Worm (Caenorhabditis elegans) whole organism, young adult: Measurements from ENCODE around the gene wht-5.

Experiments used
- B0261.1 ChIP-seq: sonication (generic microtip); optimal IDR thresholded peaks from 2 replicates; lab custom pipeline; 2016; ENCODE audit warnings: mild to moderate bottlenecking, missing genetic modification characterization, moderate library complexity, missing compliant biosample characterization
- F22D6.2 ChIP-seq: sonication (generic microtip); optimal IDR thresholded peaks from 2 replicates; lab custom pipeline; 2016; ENCODE audit warnings: mild to moderate bottlenecking, missing genetic modification characterization, missing compliant biosample characterization
- F57C9.4 ChIP-seq: sonication (generic microtip); optimal IDR thresholded peaks from 2 replicates; lab custom pipeline; 2017; ENCODE audit warnings: mild to moderate bottlenecking, missing genetic modification characterization, missing compliant biosample characterization
- K11D2.4 ChIP-seq: fragments of 200-800 bp; sonication (Bioruptor generic); IDR thresholded peaks from 2 replicates; pipeline ENCODE4 v1.3.6; 2022; ENCODE audit warnings: missing genetic modification reagents, missing genetic modification characterization, missing compliant biosample characterization
- ccch-3 ChIP-seq: fragments of 200-800 bp; sonication (Bioruptor generic); optimal IDR thresholded peaks from 2 replicates; lab custom pipeline; 2018; ENCODE audit warnings: mild to moderate bottlenecking, missing genetic modification characterization, missing compliant biosample characterization
- hlh-26 ChIP-seq: fragments of 200-800 bp; sonication (Bioruptor generic); conservative IDR thresholded peaks from 2 replicates; pipeline ENCODE4 v1.3.6; 2022; ENCODE audit warnings: missing genetic modification reagents, missing genetic modification characterization, missing compliant biosample characterization
- hmg-20 ChIP-seq: fragments of 200-800 bp; sonication (Bioruptor generic); IDR thresholded peaks from 2 replicates; pipeline ENCODE4 v1.3.6; 2022; ENCODE audit warnings: missing genetic modification reagents, missing genetic modification characterization, missing compliant biosample characterization
- lin-35 ChIP-seq, 3 experiments: fragments of 150-350 bp in 2 of 3; sonication (generic microtip) in 1 of 3; optimal IDR thresholded peaks; 2 replicates each; lab custom pipeline; 2014 to 2018; ENCODE audit warnings: missing biosample characterization in 3 of 3, missing genetic modification characterization in 3 of 3, missing genetic modification reagents in 3 of 3
- nfya-1 ChIP-seq: sonication (generic microtip); optimal IDR thresholded peaks from 2 replicates; lab custom pipeline; 2017; ENCODE audit warnings: antibody characterized with exemption, missing compliant biosample characterization, missing genetic modification characterization, borderline replicate concordance; ENCODE audit not compliant: insufficient read depth
- nfya-2 ChIP-seq: fragments of 200-800 bp; sonication (Bioruptor generic); IDR thresholded peaks from 2 replicates; pipeline ENCODE4 v1.3.6; 2022; ENCODE audit warnings: missing genetic modification reagents, missing genetic modification characterization, missing compliant biosample characterization
- snpc-1.3 ChIP-seq: sonication (generic microtip); optimal IDR thresholded peaks from 2 replicates; lab custom pipeline; 2017; ENCODE audit warnings: missing genetic modification characterization, mild to moderate bottlenecking, missing compliant biosample characterization, antibody characterized with exemption, moderate library complexity, missing genotype, missing genetic modification reagents; ENCODE audit not compliant: insufficient read depth
- snpc-4 ChIP-seq, 5 experiments: fragments of 150-350 bp in 1 of 5; sonication (generic microtip) in 4 of 5; optimal IDR thresholded peaks; 2 replicates each; lab custom pipeline; 2014 to 2018; ENCODE audit warnings: missing genetic modification characterization in 5 of 5, missing biosample characterization in 3 of 5, antibody characterized with exemption in 2 of 5, mild to moderate bottlenecking in 2 of 5, missing compliant biosample characterization in 2 of 5, missing genotype in 2 of 5, moderate library complexity in 2 of 5, missing genetic modification reagents in 1 of 5
- ztf-18 ChIP-seq: sonication (generic microtip); optimal IDR thresholded peaks from 2 replicates; lab custom pipeline; 2016; ENCODE audit warnings: missing genotype, mild to moderate bottlenecking, missing genetic modification characterization, missing compliant biosample characterization

ce11 chrIV:12289149-12289548 lies 48.2 kb upstream of the wht-5 start, which contains the start of gene C42C1.9:
- no peak for TF ChIP-seq ccch-3
- no peak for TF ChIP-seq B0261.1 (tag; lab: Kevin White, UChicago)
- TF ChIP-seq F57C9.4 (tag; lab: Kevin White, UChicago), result no peak
- TF ChIP-seq nfya-1 (tag; lab: Kevin White, UChicago), result no peak
- TF ChIP-seq K11D2.4 (GFP tag; lab: Robert Waterston, UW), result no peak
- TF ChIP-seq F22D6.2 (tag; lab: Kevin White, UChicago), result no peak
- no peak for TF ChIP-seq nfya-2 (GFP tag; lab: Robert Waterston, UW)
- no peak for TF ChIP-seq hmg-20 (GFP tag; lab: Robert Waterston, UW)
- TF ChIP-seq lin-35 (GFP tag; optimal IDR thresholded peaks at IDR 0.05; lab: Kevin White, UChicago), result no peak
- TF ChIP-seq hlh-26 (GFP tag; lab: Robert Waterston, UW), result no peak
- TF ChIP-seq snpc-1.3 (tag; lab: Kevin White, UChicago), result no peak
- TF ChIP-seq snpc-4 (GFP tag; optimal IDR thresholded peaks at IDR 0.05; lab: Kevin White, UChicago), result no peak
- TF ChIP-seq snpc-4 (tag; optimal IDR thresholded peaks at IDR 0.05; lab: Kevin White, UChicago), result no peak
- TF ChIP-seq ztf-18 (tag; lab: Kevin White, UChicago), result no peak
